Worm (Caenorhabditis elegans) whole organism, L4 larva: ENCODE results near the gene F22E5.17.

Experiments
- D1046.2 ChIP-seq: fragments of 200-800 bp; sonication (Bioruptor generic); IDR thresholded peaks from 2 replicates; pipeline ENCODE4 v1.3.6; 2022; ENCODE audit warnings: missing genetic modification characterization, missing compliant biosample characterization
- F10B5.3 ChIP-seq: sonication (generic microtip); optimal IDR thresholded peaks from 2 replicates; lab custom pipeline; 2016; ENCODE audit warnings: mild to moderate bottlenecking, missing genetic modification characterization, missing compliant biosample characterization
- F44E2.7 ChIP-seq: fragments of 200-800 bp; sonication (Bioruptor generic); IDR thresholded peaks from 2 replicates; pipeline ENCODE4 v2.1.2; 2022; ENCODE audit warnings: missing genetic modification characterization, missing compliant biosample characterization
- T20F7.1 ChIP-seq: fragments of 200-800 bp; sonication (Bioruptor generic); optimal IDR thresholded peaks from 2 replicates; lab custom pipeline; 2018; ENCODE audit warnings: mild to moderate bottlenecking, missing genetic modification characterization, missing compliant biosample characterization
- T26A8.4 ChIP-seq: fragments of 200-800 bp; sonication (Bioruptor generic); IDR thresholded peaks from 2 replicates; pipeline ENCODE4 v1.3.6; 2022; ENCODE audit warnings: missing genetic modification characterization, missing compliant biosample characterization
- Y105C5A.15 ChIP-seq: fragments of 200-800 bp; sonication (Bioruptor generic); IDR thresholded peaks from 2 replicates; pipeline ENCODE4 v1.3.6; 2022; ENCODE audit warnings: missing genetic modification characterization, missing compliant biosample characterization
- Y5F2A.4 ChIP-seq: fragments of 200-800 bp; sonication (Bioruptor generic); optimal IDR thresholded peaks from 2 replicates; lab custom pipeline; 2018; ENCODE audit warnings: mild to moderate bottlenecking, missing genetic modification characterization, missing compliant biosample characterization
- ZK337.2 ChIP-seq: fragments of 200-800 bp; sonication (Bioruptor generic); IDR thresholded peaks from 2 replicates; pipeline ENCODE4 v1.3.6; 2022; ENCODE audit warnings: missing genetic modification reagents, missing genetic modification characterization, missing compliant biosample characterization
- ZK546.5 ChIP-seq, 2 experiments: sonication (generic microtip); optimal IDR thresholded peaks; 2 replicates each; lab custom pipeline; 2017; ENCODE audit warnings: missing biosample characterization in 2 of 2, missing genetic modification characterization in 2 of 2
- aly-2 ChIP-seq: sonication (generic microtip); optimal IDR thresholded peaks from 2 replicates; lab custom pipeline; 2018; ENCODE audit warnings: missing biosample characterization, missing genetic modification characterization
- arid-1 ChIP-seq: fragments of 200-800 bp; sonication (Bioruptor generic); conservative IDR thresholded peaks from 2 replicates; pipeline ENCODE4 v1.3.6; 2022; ENCODE audit warnings: missing genetic modification reagents, missing genetic modification characterization, missing compliant biosample characterization
- ceh-20 ChIP-seq: fragments of 200-800 bp; sonication (Bioruptor generic); IDR thresholded peaks from 2 replicates; pipeline ENCODE4 v1.3.6; 2022; ENCODE audit warnings: missing genetic modification reagents, missing genetic modification characterization, missing compliant biosample characterization
- ceh-44 ChIP-seq: fragments of 200-800 bp; sonication (Bioruptor generic); IDR thresholded peaks from 2 replicates; pipeline ENCODE4 v1.3.6; 2022; ENCODE audit warnings: missing genetic modification reagents, missing genetic modification characterization, missing compliant biosample characterization
- ceh-62 ChIP-seq: sonication (generic microtip); optimal IDR thresholded peaks from 2 replicates; lab custom pipeline; 2017; ENCODE audit warnings: missing biosample characterization, missing genetic modification characterization
- cey-2 ChIP-seq: sonication (generic microtip); optimal IDR thresholded peaks from 3 replicates; lab custom pipeline; 2017; ENCODE audit warnings: missing genetic modification characterization, mild to moderate bottlenecking, missing compliant biosample characterization, antibody characterized with exemption, borderline replicate concordance; ENCODE audit not compliant: insufficient read depth
- ctbp-1 ChIP-seq: fragments of 200-800 bp; sonication (Bioruptor generic); IDR thresholded peaks from 2 replicates; pipeline ENCODE4 v1.3.6; 2022; ENCODE audit warnings: missing genetic modification reagents, missing genetic modification characterization, missing compliant biosample characterization
- daf-16 ChIP-seq, 3 experiments: sonication (generic microtip); optimal IDR thresholded peaks; 2 replicates each; lab custom pipeline; 2016 to 2017; ENCODE audit warnings: missing genetic modification characterization in 3 of 3, missing genetic modification reagents in 3 of 3, mild to moderate bottlenecking in 2 of 3, missing compliant biosample characterization in 2 of 3, missing biosample characterization in 1 of 3, moderate library complexity in 1 of 3
- daf-8 ChIP-seq: fragments of 200-800 bp; sonication (Bioruptor generic); IDR thresholded peaks from 2 replicates; pipeline ENCODE4 v1.3.6; 2022; ENCODE audit warnings: missing genetic modification characterization, missing compliant biosample characterization
- dve-1 ChIP-seq: sonication (generic microtip); optimal IDR thresholded peaks from 2 replicates; lab custom pipeline; 2017; ENCODE audit warnings: antibody characterized with exemption, mild to moderate bottlenecking, missing genetic modification characterization, missing compliant biosample characterization; ENCODE audit not compliant: insufficient read depth
- fos-1 ChIP-seq: fragments of 150-350 bp; optimal IDR thresholded peaks from 2 replicates; lab custom pipeline; 2014; ENCODE audit warnings: missing biosample characterization, missing genetic modification characterization
- hlh-11 ChIP-seq: fragments of 200-800 bp; sonication (Bioruptor generic); optimal IDR thresholded peaks from 2 replicates; lab custom pipeline; 2018; ENCODE audit warnings: mild to moderate bottlenecking, missing genetic modification characterization, missing compliant biosample characterization
- hlh-30 ChIP-seq: sonication (generic microtip); optimal IDR thresholded peaks from 2 replicates; lab custom pipeline; 2017; ENCODE audit warnings: antibody characterized with exemption, mild to moderate bottlenecking, missing genetic modification characterization, missing compliant biosample characterization; ENCODE audit not compliant: insufficient read depth
- lim-7 ChIP-seq: fragments of 200-800 bp; sonication (Bioruptor generic); IDR thresholded peaks from 2 replicates; pipeline ENCODE4 v1.3.6; 2022; ENCODE audit warnings: missing genetic modification characterization, missing compliant biosample characterization
- lin-13 ChIP-seq: fragments of 150-350 bp; optimal IDR thresholded peaks from 2 replicates; lab custom pipeline; 2014; ENCODE audit warnings: missing biosample characterization, missing genetic modification reagents, missing genetic modification characterization
- lin-15B ChIP-seq: fragments of 150-350 bp; sonication (generic microtip); optimal IDR thresholded peaks from 3 replicates; lab custom pipeline; 2014; ENCODE audit warnings: missing biosample characterization, missing genetic modification characterization
- lin-39 ChIP-seq: fragments of 150-350 bp; optimal IDR thresholded peaks from 2 replicates; lab custom pipeline; 2014; ENCODE audit warnings: missing biosample characterization, missing genetic modification reagents, missing genetic modification characterization
- lir-3 ChIP-seq: sonication (generic microtip); optimal IDR thresholded peaks from 2 replicates; lab custom pipeline; 2016; ENCODE audit warnings: mild to moderate bottlenecking, missing genetic modification characterization, missing compliant biosample characterization
- mdt-29 ChIP-seq: fragments of 200-800 bp; sonication (Bioruptor generic); IDR thresholded peaks from 2 replicates; pipeline ENCODE4 v1.3.6; 2022; ENCODE audit warnings: missing genetic modification reagents, missing genetic modification characterization, missing compliant biosample characterization
- mes-2 ChIP-seq: sonication (generic microtip); optimal IDR thresholded peaks from 2 replicates; lab custom pipeline; 2016; ENCODE audit warnings: missing genotype, mild to moderate bottlenecking, missing genetic modification characterization, missing compliant biosample characterization; ENCODE audit not compliant: poor library complexity, severe bottlenecking
- mxl-2 ChIP-seq: fragments of 200-800 bp; sonication (Bioruptor generic); conservative IDR thresholded peaks from 2 replicates; pipeline ENCODE4 v1.3.6; 2022; ENCODE audit warnings: missing genetic modification reagents, missing genetic modification characterization, missing compliant biosample characterization
- nhr-102 ChIP-seq: sonication (generic microtip); optimal IDR thresholded peaks from 2 replicates; lab custom pipeline; 2016; ENCODE audit warnings: mild to moderate bottlenecking, missing genetic modification characterization, moderate library complexity, missing compliant biosample characterization
- nhr-11 ChIP-seq: fragments of 150-350 bp; optimal IDR thresholded peaks from 2 replicates; lab custom pipeline; 2014; ENCODE audit warnings: missing biosample characterization, missing genetic modification characterization
- nhr-111 ChIP-seq: fragments of 200-800 bp; sonication (Bioruptor generic); optimal IDR thresholded peaks from 2 replicates; lab custom pipeline; 2018; ENCODE audit warnings: mild to moderate bottlenecking, missing genetic modification characterization, missing compliant biosample characterization
- nhr-41 ChIP-seq: fragments of 200-800 bp; sonication (Bioruptor generic); IDR thresholded peaks from 2 replicates; pipeline ENCODE4 v1.3.6; 2022; ENCODE audit warnings: missing genetic modification reagents, missing genetic modification characterization, missing compliant biosample characterization
- nhr-48 ChIP-seq: sonication (generic microtip); optimal IDR thresholded peaks from 2 replicates; lab custom pipeline; 2016; ENCODE audit warnings: mild to moderate bottlenecking, missing genetic modification characterization, missing compliant biosample characterization
- nhr-76 ChIP-seq: fragments of 150-350 bp; optimal IDR thresholded peaks from 2 replicates; lab custom pipeline; 2014; ENCODE audit warnings: missing biosample characterization, missing genetic modification characterization
- nhr-77 ChIP-seq: fragments of 150-350 bp; optimal IDR thresholded peaks from 2 replicates; lab custom pipeline; 2014; ENCODE audit warnings: missing biosample characterization, missing genetic modification characterization
- saeg-2 ChIP-seq: fragments of 200-800 bp; sonication (Bioruptor generic); IDR thresholded peaks from 2 replicates; pipeline ENCODE4 v1.3.6; 2022; ENCODE audit warnings: missing genetic modification reagents, missing genetic modification characterization, missing compliant biosample characterization
- sdz-12 ChIP-seq: fragments of 200-800 bp; sonication (Bioruptor generic); optimal IDR thresholded peaks from 2 replicates; lab custom pipeline; 2018; ENCODE audit warnings: mild to moderate bottlenecking, missing genetic modification characterization, missing compliant biosample characterization
- set-16 ChIP-seq: fragments of 200-800 bp; sonication (Bioruptor generic); IDR thresholded peaks from 2 replicates; pipeline ENCODE4 v1.3.6; 2022; ENCODE audit warnings: missing genetic modification reagents, missing genetic modification characterization, missing compliant biosample characterization
- snpc-1.2 ChIP-seq: fragments of 200-800 bp; sonication (Bioruptor generic); IDR thresholded peaks from 2 replicates; pipeline ENCODE4 v1.3.6; 2022; ENCODE audit warnings: missing genetic modification reagents, missing genetic modification characterization, missing compliant biosample characterization
- tag-97 ChIP-seq: fragments of 200-800 bp; sonication (Bioruptor generic); IDR thresholded peaks from 2 replicates; pipeline ENCODE4 v1.3.6; 2022; ENCODE audit warnings: missing genetic modification characterization, missing compliant biosample characterization
- unc-130 ChIP-seq: sonication (generic microtip); optimal IDR thresholded peaks from 2 replicates; lab custom pipeline; 2016; ENCODE audit warnings: missing genetic modification reagents, missing genetic modification characterization, missing compliant biosample characterization
- zag-1 ChIP-seq: fragments of 150-350 bp; optimal IDR thresholded peaks from 2 replicates; lab custom pipeline; 2014; ENCODE audit warnings: missing biosample characterization, missing genetic modification characterization
- zfp-2 ChIP-seq: sonication (generic microtip); optimal IDR thresholded peaks from 2 replicates; lab custom pipeline; 2016; ENCODE audit warnings: mild to moderate bottlenecking, missing genetic modification characterization, missing compliant biosample characterization
- zip-11 ChIP-seq: fragments of 200-800 bp; sonication (Bioruptor generic); IDR thresholded peaks from 2 replicates; pipeline ENCODE4 v1.3.6; 2022; ENCODE audit warnings: missing genetic modification characterization, missing compliant biosample characterization
- ztf-7 ChIP-seq: fragments of 150-350 bp; optimal IDR thresholded peaks from 2 replicates; lab custom pipeline; 2014; ENCODE audit warnings: missing biosample characterization, missing genetic modification characterization

The F22E5.17 gene

ce11 chrII:2702757-2703156 is 24.9 kb downstream of the F22E5.17 start, which contains the start of gene sri-60:
Gene sri-60, minus strand, starts transcription at chrII:2702857.
- TF ChIP-seq lim-7 (GFP tag; lab: Robert Waterston, UW) = no peak
- TF ChIP-seq lin-13 (GFP tag; lab: Kevin White, UChicago) = no peak
- TF ChIP-seq T20F7.1 = no peak
- TF ChIP-seq nhr-77 = no peak
- TF ChIP-seq zfp-2 (tag; lab: Kevin White, UChicago) = no peak
- TF ChIP-seq ZK546.5 (tag; optimal IDR thresholded peaks at IDR 0.05; lab: Kevin White, UChicago) = no peak
- TF ChIP-seq nhr-41 (GFP tag; lab: Robert Waterston, UW) = no peak
- no peak for TF ChIP-seq unc-130 (GFP tag; lab: Kevin White, UChicago)
- TF ChIP-seq ztf-7 (tag; lab: Kevin White, UChicago) = no peak
- no peak for TF ChIP-seq zag-1 (tag; lab: Kevin White, UChicago)

ce11 chrII:2705200-2705599 is 27.4 kb downstream of the F22E5.17 start, which contains the start of gene srh-128:
Gene srh-128, minus strand, starts transcription at chrII:2705300.
- TF ChIP-seq ceh-44 (GFP tag; lab: Robert Waterston, UW) = no peak
- TF ChIP-seq, all 104 proteins: peak for 0

ce11 chrII:2707872-2708271 is 30.0 kb downstream of the F22E5.17 start, which contains the start of gene Y47G7B.2:
Gene Y47G7B.2, minus strand, starts transcription at chrII:2708014.
- TF ChIP-seq nhr-48 (tag; lab: Kevin White, UChicago) = no peak
- no peak for TF ChIP-seq T20F7.1
- TF ChIP-seq dve-1 (tag; lab: Kevin White, UChicago) = no peak
- no peak for TF ChIP-seq ceh-62 (tag; lab: Kevin White, UChicago)
- no peak for TF ChIP-seq saeg-2 (GFP tag; lab: Robert Waterston, UW)
- TF ChIP-seq nhr-11 (tag; lab: Kevin White, UChicago) = no peak
- TF ChIP-seq tag-97 (GFP tag; lab: Robert Waterston, UW) = no peak
- TF ChIP-seq aly-2 = no peak
- TF ChIP-seq Y105C5A.15 = no peak
- no peak for TF ChIP-seq D1046.2 (GFP tag; lab: Robert Waterston, UW)
- no peak for TF ChIP-seq ceh-20
- TF ChIP-seq cey-2 (tag; lab: Kevin White, UChicago) = no peak
- peak; percentile 25 for TF ChIP-seq hlh-11 (tag; lab: Kevin White, UChicago)
- TF ChIP-seq lin-15B (tag; lab: Kevin White, UChicago) = no peak
- no peak for TF ChIP-seq mdt-29 (GFP tag; lab: Robert Waterston, UW)
- no peak for TF ChIP-seq lir-3 (tag; lab: Kevin White, UChicago)
- TF ChIP-seq ZK546.5 (tag; optimal IDR thresholded peaks at IDR 0.05; lab: Kevin White, UChicago) = no peak
- no peak for TF ChIP-seq nhr-111 (GFP tag; lab: Kevin White, UChicago)
- TF ChIP-seq nhr-76 (tag; lab: Kevin White, UChicago) = no peak
- TF ChIP-seq set-16 = no peak
- no peak for TF ChIP-seq nhr-102 (tag; lab: Kevin White, UChicago)
- no peak for TF ChIP-seq zip-11
- no peak for TF ChIP-seq snpc-1.2 (GFP tag; lab: Robert Waterston, UW)
- no peak for TF ChIP-seq mxl-2 (GFP tag; lab: Robert Waterston, UW)
- no peak for TF ChIP-seq T26A8.4 (GFP tag; lab: Robert Waterston, UW)
- TF ChIP-seq zfp-2 (tag; lab: Kevin White, UChicago) = no peak
- TF ChIP-seq nhr-41 (GFP tag; lab: Robert Waterston, UW) = no peak
- no peak for TF ChIP-seq ctbp-1 (GFP tag; lab: Robert Waterston, UW)
- no peak for TF ChIP-seq lin-39 (tag; lab: Kevin White, UChicago)
- TF ChIP-seq lim-7 (GFP tag; lab: Robert Waterston, UW) = no peak
- no peak for TF ChIP-seq F10B5.3
- TF ChIP-seq fos-1 (tag; lab: Kevin White, UChicago) = no peak
- no peak for TF ChIP-seq daf-8 (GFP tag; lab: Robert Waterston, UW)
- no peak for TF ChIP-seq daf-16 (GFP tag; optimal IDR thresholded peaks at IDR 0.05; lab: Kevin White, UChicago)
- peak; percentile 68 for TF ChIP-seq daf-16 (tag; optimal IDR thresholded peaks at IDR 0.05; lab: Kevin White, UChicago)
- no peak for TF ChIP-seq Y5F2A.4 (GFP tag; lab: Kevin White, UChicago)
- TF ChIP-seq mes-2 = peak; percentile 45
- TF ChIP-seq arid-1 (GFP tag; lab: Robert Waterston, UW) = no peak
- no peak for TF ChIP-seq ZK337.2 (GFP tag; lab: Robert Waterston, UW)
- no peak for TF ChIP-seq sdz-12
- TF ChIP-seq F44E2.7 = no peak
- peak; percentile 49 for TF ChIP-seq hlh-30 (tag; lab: Kevin White, UChicago)
